Worm (Caenorhabditis elegans): ENCODE data around the gene R08F11.7.

The R08F11.7 gene

DNA sequence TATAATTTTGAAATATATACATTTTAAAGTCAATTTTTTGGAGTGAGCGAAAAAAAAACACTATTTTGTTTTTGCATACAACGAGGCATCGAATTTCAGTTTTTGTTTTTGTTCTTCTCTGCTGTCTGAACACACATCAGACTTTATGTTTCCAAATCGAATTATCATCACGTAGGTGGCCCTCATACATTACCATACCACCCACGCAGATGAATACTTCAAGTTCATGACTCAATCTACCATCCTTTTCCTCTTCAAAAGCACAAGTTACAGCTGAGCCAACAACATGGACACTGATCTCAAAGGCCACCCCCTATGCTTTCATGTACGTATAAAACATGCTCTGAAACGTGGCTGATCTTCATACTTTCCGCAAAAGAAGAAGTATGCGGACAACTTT is at the start of gene R08F11.7:
Gene R08F11.7 (plus strand): TSS at position 301 of the 400 bp plus-strand sequence.
- TF ChIP-seq W03F9.2 (tag; optimal IDR thresholded peaks at IDR 0.05) (no peak), him-1 (tag; optimal IDR thresholded peaks at IDR 0.05) (no peak), dao-5 (tag; optimal IDR thresholded peaks at IDR 0.05) (no peak)

DNA sequence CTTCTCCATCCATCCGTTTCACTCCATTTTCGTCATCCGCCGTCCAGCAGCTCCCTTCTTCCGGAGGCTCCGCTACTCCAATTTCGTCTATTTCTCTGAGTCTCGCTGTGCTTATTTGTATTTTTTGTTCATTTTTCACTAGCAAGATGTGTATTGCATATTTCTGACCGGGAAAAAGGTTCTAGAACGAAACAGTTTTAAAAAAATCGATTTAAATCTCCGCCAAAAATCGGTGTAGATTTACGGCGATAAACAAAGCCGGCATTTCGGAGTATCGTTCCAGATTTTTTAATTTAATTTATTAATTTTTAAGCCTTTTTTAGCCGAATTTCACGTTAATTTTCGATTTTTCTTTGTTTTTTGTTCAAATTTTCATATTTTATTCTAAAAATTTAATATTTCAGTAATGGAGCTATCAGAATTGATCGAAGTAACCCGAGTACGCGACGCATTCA is 46.7 kb upstream of the R08F11.7 start, which contains the start of gene mtm-9:
Gene mtm-9 (plus strand): TSS at position 405 of the 455 bp plus-strand sequence.
- no peak for TF ChIP-seq dao-5 (tag; optimal IDR thresholded peaks at IDR 0.05)
- no peak for TF ChIP-seq W03F9.2 (tag; optimal IDR thresholded peaks at IDR 0.05)
- TF ChIP-seq him-1 (tag; optimal IDR thresholded peaks at IDR 0.05): no peak

DNA sequence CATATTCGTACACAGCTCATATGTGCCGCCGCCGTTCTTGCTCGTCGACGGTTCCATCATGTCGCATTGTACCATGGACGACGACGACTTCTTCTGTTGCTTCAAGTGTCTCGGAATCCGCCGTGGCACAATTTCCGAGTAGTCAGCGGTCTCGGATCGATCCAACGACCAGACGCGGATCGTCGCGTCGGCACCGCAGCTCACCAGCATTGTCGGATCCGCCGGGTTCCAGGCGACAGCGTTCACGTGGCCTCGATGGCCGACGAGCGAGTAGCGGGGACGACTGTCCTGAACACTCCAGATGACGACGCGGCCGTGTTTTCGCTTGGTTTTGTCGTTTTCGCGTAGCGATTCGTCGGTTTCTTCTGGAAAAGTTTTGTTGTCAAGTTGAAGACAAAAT is 39.5 kb upstream of the R08F11.7 start:
- no peak for TF ChIP-seq W03F9.2 (tag; optimal IDR thresholded peaks at IDR 0.05)
- no peak for TF ChIP-seq dao-5 (tag; optimal IDR thresholded peaks at IDR 0.05)
- TF ChIP-seq him-1 (tag; optimal IDR thresholded peaks at IDR 0.05): no peak

DNA sequence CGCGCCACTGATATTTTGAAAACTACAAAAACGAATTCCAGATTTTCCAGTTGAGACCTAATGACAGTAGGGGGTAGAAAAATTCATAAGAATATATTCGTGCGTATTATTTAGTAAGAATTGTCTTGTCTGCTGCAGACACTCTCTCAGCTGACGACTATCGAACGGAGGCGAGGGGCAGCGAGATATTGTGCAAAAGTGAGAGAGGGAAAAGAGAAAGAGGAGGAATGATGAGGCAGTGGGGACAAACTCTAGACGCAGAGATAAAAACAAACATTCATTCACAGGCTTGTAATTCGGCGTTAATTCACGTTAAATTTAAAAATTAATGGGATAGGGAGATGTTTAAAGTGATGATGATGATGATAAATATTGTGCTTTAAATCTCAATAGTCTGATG is 33.0 kb upstream of the R08F11.7 start, which contains the start of gene gid-7:
Gene gid-7 (minus strand): TSS at position 188 of the 400 bp plus-strand sequence.
- TF ChIP-seq dao-5 (tag; optimal IDR thresholded peaks at IDR 0.05) (no peak), him-1 (tag; optimal IDR thresholded peaks at IDR 0.05) (no peak)

DNA sequence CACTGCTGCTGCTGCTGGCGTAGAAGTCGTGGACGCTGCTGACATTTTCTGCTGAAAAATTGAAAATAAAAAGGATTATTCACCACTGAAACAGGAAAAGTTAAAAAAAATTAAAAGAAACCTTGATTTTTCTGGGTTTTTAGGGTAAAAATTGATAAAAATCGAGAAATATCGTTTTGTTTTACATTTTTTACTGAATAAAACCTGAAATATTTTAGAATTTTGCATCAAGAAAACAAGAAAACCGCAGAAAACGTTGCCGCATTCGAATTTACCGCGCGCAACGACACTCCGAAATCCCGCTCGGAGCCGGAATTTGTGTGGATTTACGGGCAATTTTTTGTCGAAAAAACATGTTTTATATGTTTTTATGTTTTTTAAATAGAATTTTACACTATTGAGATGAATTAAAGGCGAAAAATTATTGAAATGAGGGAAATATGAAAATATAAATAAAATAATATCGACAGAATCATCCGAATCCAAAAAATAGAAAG is 30.4 kb upstream of the R08F11.7 start, which contains the start of gene chk-1:
Gene chk-1 (minus strand): TSS at position 51 of the 497 bp plus-strand sequence.
- no peak for TF ChIP-seq W03F9.2 (tag; optimal IDR thresholded peaks at IDR 0.05)
- TF ChIP-seq dao-5 (tag; optimal IDR thresholded peaks at IDR 0.05): no peak
- no peak for TF ChIP-seq him-1 (tag; optimal IDR thresholded peaks at IDR 0.05)

DNA sequence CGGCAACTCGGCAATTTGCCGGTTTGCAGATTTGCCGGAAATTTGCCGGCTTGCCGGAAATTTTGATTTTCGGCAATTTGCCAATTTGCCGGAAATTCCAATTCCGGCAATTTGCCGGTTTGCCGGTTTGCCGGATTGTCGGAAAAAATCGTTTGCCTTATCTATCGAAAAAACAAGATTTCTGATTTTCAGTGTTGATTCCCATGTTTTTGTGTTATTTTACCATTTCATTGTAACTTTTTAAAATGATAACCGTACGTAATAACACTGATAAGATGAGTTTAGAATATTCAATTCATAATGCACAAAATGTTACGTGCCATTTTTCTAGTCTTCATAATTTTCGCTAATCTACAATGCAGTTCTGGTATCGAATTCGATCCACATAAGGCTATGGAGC is 29.0 kb upstream of the R08F11.7 start, which contains the start of gene oac-55:
Gene oac-55 (plus strand): TSS at position 301 of the 400 bp plus-strand sequence.
- TF ChIP-seq W03F9.2 (tag; optimal IDR thresholded peaks at IDR 0.05) (no peak), him-1 (tag; optimal IDR thresholded peaks at IDR 0.05) (no peak), dao-5 (tag; optimal IDR thresholded peaks at IDR 0.05) (no peak)

DNA sequence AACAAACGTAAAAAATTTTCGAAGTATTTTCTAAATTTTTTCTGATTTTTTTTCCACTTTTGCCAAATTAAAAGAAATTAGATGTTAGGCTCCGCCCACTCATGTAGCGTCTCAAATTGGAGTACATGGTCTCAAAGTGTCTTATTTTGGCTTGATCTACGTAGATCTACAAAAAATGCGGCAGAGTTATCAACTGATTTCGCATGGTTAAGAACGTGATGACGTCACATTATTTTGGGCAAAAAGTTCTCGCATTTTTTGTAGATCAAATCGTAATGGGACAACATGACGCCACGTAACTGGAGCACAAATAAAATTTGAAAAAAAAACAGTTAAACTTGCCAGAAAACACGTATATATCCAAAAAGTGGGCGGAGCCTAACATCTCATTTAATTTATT is 28.0 kb upstream of the R08F11.7 start:
- TF ChIP-seq dao-5 (tag; optimal IDR thresholded peaks at IDR 0.05): no peak

DNA sequence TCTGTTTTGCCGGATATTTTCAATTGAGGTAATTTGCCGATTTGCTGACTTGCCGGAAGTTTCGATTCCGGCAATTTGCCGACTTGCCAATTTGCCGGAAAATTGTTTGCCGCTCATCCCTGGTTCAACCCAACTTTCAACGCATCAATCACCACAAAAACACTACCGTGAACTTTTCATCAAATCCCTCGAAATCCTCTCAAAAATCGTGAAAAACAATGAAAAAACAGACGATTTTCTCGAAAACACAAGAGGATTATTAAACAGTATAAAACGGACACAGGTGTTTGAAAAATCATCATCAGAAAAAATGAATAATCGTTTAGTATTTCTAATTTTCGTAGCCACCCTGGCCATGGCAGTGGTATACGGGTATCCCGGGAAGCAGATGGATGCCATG is 23.0 kb upstream of the R08F11.7 start, which contains the start of gene Y39H10A.1:
Gene Y39H10A.1 (plus strand): TSS at position 301 of the 400 bp plus-strand sequence.
- TF ChIP-seq W03F9.2 (tag; optimal IDR thresholded peaks at IDR 0.05) (no peak), dao-5 (tag; optimal IDR thresholded peaks at IDR 0.05) (no peak), him-1 (tag; optimal IDR thresholded peaks at IDR 0.05) (no peak)

DNA sequence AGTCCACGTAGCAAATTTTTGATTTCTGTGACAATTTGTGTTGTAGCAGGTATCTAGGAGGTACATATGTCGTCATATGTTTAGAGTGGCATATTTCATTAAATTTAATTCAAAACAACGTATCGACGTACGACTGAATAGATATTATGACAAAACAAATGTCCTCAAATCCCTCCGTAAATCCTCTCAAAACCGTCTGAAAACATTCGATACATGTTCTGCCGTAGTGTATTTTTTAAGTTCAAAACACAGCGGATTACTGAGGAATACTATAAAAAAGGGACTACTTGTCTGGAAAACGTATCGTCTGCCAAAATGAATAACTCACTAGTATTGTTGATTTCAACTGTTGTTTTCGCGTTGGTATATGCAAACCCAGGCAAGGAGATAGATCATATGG is 21.6 kb upstream of the R08F11.7 start, which contains the start of gene R08E5.4:
Gene R08E5.4 (plus strand): TSS at position 301 of the 400 bp plus-strand sequence.
- TF ChIP-seq him-1 (tag; optimal IDR thresholded peaks at IDR 0.05): no peak
- TF ChIP-seq dao-5 (tag; optimal IDR thresholded peaks at IDR 0.05): no peak
- no peak for TF ChIP-seq W03F9.2 (tag; optimal IDR thresholded peaks at IDR 0.05)

DNA sequence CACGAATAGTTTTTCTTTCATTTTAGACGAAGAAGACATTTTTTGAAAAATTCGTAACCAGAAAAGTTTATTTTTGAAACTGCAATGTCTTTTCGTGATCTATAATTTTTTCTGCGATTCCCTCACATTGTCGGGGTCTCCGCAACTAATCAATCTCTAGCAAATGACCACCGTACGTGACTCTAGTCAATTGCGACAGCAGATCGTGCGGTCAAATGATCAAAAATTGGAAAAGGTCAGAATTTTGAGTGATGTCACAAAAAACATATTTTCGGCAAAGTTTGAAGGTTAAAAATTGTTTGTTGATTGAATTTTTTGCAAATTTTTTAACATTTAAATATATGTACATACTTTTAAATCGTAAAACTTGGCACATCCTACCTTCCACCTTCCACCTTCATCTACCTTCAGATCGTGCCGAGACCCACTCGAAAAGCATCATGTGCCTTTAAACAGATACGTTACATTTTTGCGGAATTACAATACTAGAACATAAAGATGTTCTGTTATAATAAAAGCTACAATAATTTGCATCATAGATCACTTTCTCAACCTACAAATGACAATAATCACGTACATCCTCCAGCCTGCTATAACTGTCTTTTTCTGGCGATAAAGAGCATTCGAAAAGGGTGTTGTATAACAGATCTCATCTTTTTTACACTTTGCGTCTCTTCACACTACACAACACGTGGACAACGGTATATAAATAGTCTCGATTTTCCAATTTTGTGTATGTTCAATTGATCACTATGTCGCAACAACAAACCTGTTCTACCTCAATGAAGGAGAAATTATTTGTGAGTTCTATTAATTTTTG is 18.2 kb upstream of the R08F11.7 start, which contains the start of the genes R08E5.1 and rips-1:
Gene R08E5.1 (minus strand): TSS at position 82 of the 820 bp plus-strand sequence.
Gene rips-1 (plus strand): TSS at position 585 of the 820 bp plus-strand sequence.
- TF ChIP-seq dao-5 (tag; optimal IDR thresholded peaks at IDR 0.05) (no peak), W03F9.2 (tag; optimal IDR thresholded peaks at IDR 0.05) (no peak), him-1 (tag; optimal IDR thresholded peaks at IDR 0.05) (no peak)

DNA sequence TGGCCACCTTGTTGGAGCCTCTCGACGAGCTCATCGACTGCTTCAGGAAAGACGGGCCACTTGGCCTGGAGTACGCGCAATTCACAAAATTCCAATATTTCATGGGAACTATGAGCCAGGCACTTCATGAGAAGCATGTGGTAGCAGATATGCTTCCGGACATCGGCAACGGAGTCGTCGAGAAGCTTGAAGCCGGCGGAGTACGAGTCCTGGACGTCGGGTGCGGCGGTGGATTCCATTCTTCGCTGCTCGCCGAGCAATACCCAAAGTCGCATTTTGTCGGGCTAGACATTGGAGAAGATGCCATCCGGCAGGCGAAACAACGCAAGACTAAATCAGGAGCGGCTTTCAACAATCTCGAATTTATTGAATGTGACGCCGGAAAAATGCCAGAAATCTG is 16.3 kb upstream of the R08F11.7 start:
- TF ChIP-seq him-1 (tag; optimal IDR thresholded peaks at IDR 0.05): no peak
- no peak for TF ChIP-seq dao-5 (tag; optimal IDR thresholded peaks at IDR 0.05)
- TF ChIP-seq W03F9.2 (tag; optimal IDR thresholded peaks at IDR 0.05): no peak

DNA sequence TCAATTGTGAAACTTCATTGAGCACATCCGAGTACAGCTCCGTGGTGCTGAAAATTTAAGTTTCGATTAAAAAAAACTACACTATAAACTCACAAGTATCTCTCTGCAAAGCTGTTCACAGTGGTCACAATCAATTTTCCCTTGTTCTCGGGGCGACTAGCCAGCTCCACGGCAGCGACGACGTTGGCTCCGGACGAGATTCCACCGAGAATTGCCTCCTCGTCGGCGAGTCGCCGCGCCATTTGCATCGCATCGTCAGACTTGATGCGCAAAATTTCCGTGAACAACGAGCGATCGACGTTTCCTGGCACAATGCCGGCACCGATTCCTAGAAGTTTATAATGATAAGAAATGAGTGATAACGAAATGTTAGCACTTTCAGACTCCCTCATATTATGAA is 15.2 kb upstream of the R08F11.7 start:
- no peak for TF ChIP-seq him-1 (tag; optimal IDR thresholded peaks at IDR 0.05)
- TF ChIP-seq W03F9.2 (tag; optimal IDR thresholded peaks at IDR 0.05): no peak
- TF ChIP-seq dao-5 (tag; optimal IDR thresholded peaks at IDR 0.05): no peak

DNA sequence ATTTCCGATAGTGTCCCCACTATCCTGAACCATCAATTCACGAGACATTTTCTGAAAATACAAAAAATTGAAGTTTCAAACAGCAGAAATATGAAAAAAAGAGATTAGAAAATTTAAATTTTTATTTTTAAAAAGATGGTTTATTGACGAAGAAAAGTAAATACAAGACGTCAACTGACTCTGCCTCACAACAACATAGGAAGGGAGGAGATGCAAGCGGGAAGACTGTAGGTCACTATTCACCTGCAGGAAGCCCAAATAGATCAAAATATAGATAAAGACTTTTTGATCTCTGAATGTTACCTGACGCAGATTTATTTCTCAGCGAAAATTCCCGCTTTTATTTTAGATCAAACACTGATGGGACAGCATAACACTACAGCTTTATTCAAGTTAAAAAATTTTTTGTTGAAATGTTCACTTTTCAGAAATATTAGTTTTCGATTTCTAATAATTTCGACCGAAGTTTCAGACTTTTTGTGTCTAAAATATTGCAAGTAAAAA is 13.7 kb upstream of the R08F11.7 start, which contains the start of gene cysl-3:
Gene cysl-3 (minus strand): TSS at position 51 of the 504 bp plus-strand sequence.
- no peak for TF ChIP-seq W03F9.2 (tag; optimal IDR thresholded peaks at IDR 0.05)
- TF ChIP-seq dao-5 (tag; optimal IDR thresholded peaks at IDR 0.05): no peak
- no peak for TF ChIP-seq him-1 (tag; optimal IDR thresholded peaks at IDR 0.05)

DNA sequence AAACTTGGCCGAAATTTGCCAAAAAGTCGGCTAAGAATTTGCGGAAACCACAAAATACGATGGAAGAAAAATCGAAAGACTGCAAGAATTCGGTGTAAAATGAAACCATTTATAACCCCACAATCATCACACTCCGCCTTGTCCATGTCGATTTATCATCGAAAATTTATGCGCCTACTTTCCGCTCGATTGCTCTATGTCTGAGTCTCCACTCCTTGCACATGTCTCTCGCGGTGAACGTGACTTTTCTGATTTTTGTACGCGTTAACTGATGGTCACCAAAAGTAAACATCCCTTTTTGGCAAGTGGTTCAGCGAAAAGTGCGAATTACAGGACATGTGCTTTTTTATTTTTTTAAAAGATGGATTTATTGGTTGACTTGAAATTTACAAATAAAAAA is 12.9 kb upstream of the R08F11.7 start:
- no peak for TF ChIP-seq W03F9.2 (tag; optimal IDR thresholded peaks at IDR 0.05)
- TF ChIP-seq him-1 (tag; optimal IDR thresholded peaks at IDR 0.05): no peak
- TF ChIP-seq dao-5 (tag; optimal IDR thresholded peaks at IDR 0.05): no peak
